Worm (Caenorhabditis elegans) whole organism, L1 larva: Measurements from ENCODE around the gene col-146.

Experiments
- C04F5.9 ChIP-seq: sonication (generic microtip); optimal IDR thresholded peaks from 2 replicates; lab custom pipeline; 2016; ENCODE audit warnings: missing genetic modification characterization, missing compliant biosample characterization
- C16A3.4 ChIP-seq: fragments of 150-350 bp; optimal IDR thresholded peaks from 2 replicates; lab custom pipeline; 2014; ENCODE audit warnings: missing biosample characterization, missing genetic modification characterization
- Y116A8C.19 ChIP-seq: sonication (generic microtip); optimal IDR thresholded peaks from 2 replicates; lab custom pipeline; 2016; ENCODE audit warnings: missing compliant biosample characterization, missing genetic modification characterization, borderline replicate concordance
- ama-1 ChIP-seq: fragments of 150-350 bp; optimal IDR thresholded peaks from 2 replicates; lab custom pipeline; 2014
- blmp-1 ChIP-seq: fragments of 150-350 bp; optimal IDR thresholded peaks from 2 replicates; lab custom pipeline; 2014; ENCODE audit warnings: missing biosample characterization, missing genetic modification characterization
- ceh-63 ChIP-seq: fragments of 200-800 bp; sonication (Bioruptor generic); optimal IDR thresholded peaks from 2 replicates; lab custom pipeline; 2018; ENCODE audit warnings: mild to moderate bottlenecking, missing genetic modification characterization, missing compliant biosample characterization
- ceh-82 ChIP-seq, 3 experiments: fragments of 150-350 bp in 1 of 3; sonication (generic microtip) in 2 of 3; optimal IDR thresholded peaks; 2 replicates each; lab custom pipeline; 2014 to 2017; ENCODE audit warnings: missing biosample characterization in 3 of 3, missing genetic modification characterization in 3 of 3
- ceh-90 ChIP-seq: sonication (generic microtip); optimal IDR thresholded peaks from 2 replicates; lab custom pipeline; 2016; ENCODE audit warnings: missing genetic modification characterization, missing compliant biosample characterization
- dpl-1 ChIP-seq, 3 experiments: fragments of 150-350 bp in 2 of 3; sonication (generic microtip) in 1 of 3; optimal IDR thresholded peaks; 2 replicates each; lab custom pipeline; 2014 to 2017; ENCODE audit warnings: missing biosample characterization in 3 of 3, missing genetic modification characterization in 3 of 3, missing genetic modification reagents in 3 of 3
- efl-1 ChIP-seq, 4 experiments: fragments of 150-350 bp; optimal IDR thresholded peaks in 3 of 4; peaks in 1 of 4; 1 replicate in 1 of 4; 2 replicates in 3 of 4; lab custom pipeline; 2014; ENCODE audit warnings: missing biosample characterization in 2 of 4, missing genetic modification characterization in 2 of 4, missing genetic modification reagents in 2 of 4
- efl-3 ChIP-seq: fragments of 200-800 bp; sonication (Bioruptor generic); optimal IDR thresholded peaks from 2 replicates; lab custom pipeline; 2018; ENCODE audit warnings: mild to moderate bottlenecking, missing genetic modification characterization, missing compliant biosample characterization
- egl-13 ChIP-seq: sonication (generic microtip); optimal IDR thresholded peaks from 2 replicates; lab custom pipeline; 2016; ENCODE audit warnings: missing genotype, missing genetic modification reagents, missing genetic modification characterization, missing compliant biosample characterization
- elt-3 ChIP-seq, 6 experiments: fragments of 150-350 bp in 1 of 6; sonication (generic microtip); optimal IDR thresholded peaks; 2 replicates each; lab custom pipeline; 2017 to 2018; ENCODE audit warnings: missing biosample characterization in 6 of 6, missing genetic modification characterization in 6 of 6, inconsistent platforms in 1 of 6
- ets-5 ChIP-seq: fragments of 200-800 bp; sonication (Bioruptor generic); IDR thresholded peaks from 2 replicates; pipeline ENCODE4 v1.3.6; 2022; ENCODE audit warnings: missing genetic modification characterization, missing compliant biosample characterization
- fkh-4 ChIP-seq: sonication (generic microtip); optimal IDR thresholded peaks from 2 replicates; lab custom pipeline; 2016; ENCODE audit warnings: missing compliant biosample characterization, missing genetic modification characterization, borderline replicate concordance
- fos-1 ChIP-seq: fragments of 150-350 bp; optimal IDR thresholded peaks from 2 replicates; lab custom pipeline; 2014; ENCODE audit warnings: missing biosample characterization, missing genetic modification characterization
- grh-1 ChIP-seq: fragments of 200-800 bp; sonication (Bioruptor generic); IDR thresholded peaks from 2 replicates; pipeline ENCODE4 v1.3.6; 2022; ENCODE audit warnings: missing genetic modification reagents, missing genetic modification characterization, missing compliant biosample characterization
- hlh-17 ChIP-seq: fragments of 200-800 bp; sonication (Bioruptor generic); optimal IDR thresholded peaks from 2 replicates; lab custom pipeline; 2018; ENCODE audit warnings: missing genetic modification characterization, mild to moderate bottlenecking, missing compliant biosample characterization, moderate library complexity, borderline replicate concordance
- irx-1 ChIP-seq: sonication (generic microtip); optimal IDR thresholded peaks from 2 replicates; lab custom pipeline; 2016; ENCODE audit warnings: missing genetic modification characterization, missing compliant biosample characterization
- lin-14 ChIP-seq: fragments of 200-800 bp; sonication (Bioruptor generic); optimal IDR thresholded peaks from 2 replicates; lab custom pipeline; 2018; ENCODE audit warnings: mild to moderate bottlenecking, missing genetic modification characterization, moderate library complexity, missing compliant biosample characterization
- lin-15B ChIP-seq: fragments of 150-350 bp; sonication (generic microtip); optimal IDR thresholded peaks from 3 replicates; lab custom pipeline; 2014; ENCODE audit warnings: missing biosample characterization, missing genetic modification characterization
- lin-35 ChIP-seq, 2 experiments: fragments of 150-350 bp; optimal IDR thresholded peaks; 2 replicates each; lab custom pipeline; 2014; ENCODE audit warnings: missing biosample characterization in 2 of 2, missing genetic modification characterization in 2 of 2, missing genetic modification reagents in 2 of 2
- lir-3 ChIP-seq: sonication (generic microtip); optimal IDR thresholded peaks from 2 replicates; lab custom pipeline; 2016; ENCODE audit warnings: mild to moderate bottlenecking, missing genetic modification characterization, moderate library complexity, missing compliant biosample characterization; ENCODE audit not compliant: poor library complexity
- mdl-1 ChIP-seq, 2 experiments: fragments of 150-350 bp; optimal IDR thresholded peaks; 2 replicates each; lab custom pipeline; 2014 to 2017; ENCODE audit warnings: missing biosample characterization in 2 of 2, missing genetic modification characterization in 2 of 2, inconsistent platforms in 1 of 2
- mep-1 ChIP-seq: fragments of 150-350 bp; optimal IDR thresholded peaks from 2 replicates; lab custom pipeline; 2014; ENCODE audit warnings: missing biosample characterization, missing genetic modification characterization
- nhr-19 ChIP-seq: fragments of 200-800 bp; sonication (Bioruptor generic); conservative IDR thresholded peaks from 2 replicates; pipeline ENCODE4 v1.3.6; 2022; ENCODE audit warnings: missing genetic modification characterization, missing compliant biosample characterization
- nhr-20 ChIP-seq: sonication (generic microtip); optimal IDR thresholded peaks from 2 replicates; lab custom pipeline; 2016; ENCODE audit warnings: mild to moderate bottlenecking, missing genetic modification characterization, missing compliant biosample characterization
- nhr-71 ChIP-seq: sonication (generic microtip); optimal IDR thresholded peaks from 2 replicates; lab custom pipeline; 2016; ENCODE audit warnings: mild to moderate bottlenecking, missing genetic modification characterization, moderate library complexity, missing compliant biosample characterization
- nhr-76 ChIP-seq: sonication (generic microtip); optimal IDR thresholded peaks from 2 replicates; lab custom pipeline; 2017; ENCODE audit warnings: missing biosample characterization, missing genetic modification characterization
- nhr-85 ChIP-seq: sonication (generic microtip); peaks from one replicate; lab custom pipeline; 2016; ENCODE audit warnings: missing genetic modification characterization, inconsistent platforms, missing compliant biosample characterization
- nhr-90 ChIP-seq: sonication (generic microtip); optimal IDR thresholded peaks from 2 replicates; lab custom pipeline; 2016; ENCODE audit warnings: mild to moderate bottlenecking, missing genetic modification characterization, missing compliant biosample characterization; ENCODE audit not compliant: poor library complexity
- skn-1 ChIP-seq: fragments of 150-350 bp; optimal IDR thresholded peaks from 2 replicates; lab custom pipeline; 2014; ENCODE audit warnings: missing biosample characterization, missing genetic modification characterization
- snu-23 ChIP-seq: sonication (generic microtip); optimal IDR thresholded peaks from 2 replicates; lab custom pipeline; 2016; ENCODE audit warnings: missing genetic modification characterization, missing compliant biosample characterization
- sptf-1 ChIP-seq: fragments of 150-350 bp; optimal IDR thresholded peaks from 2 replicates; lab custom pipeline; 2014; ENCODE audit warnings: missing biosample characterization, missing genetic modification characterization
- swsn-7 ChIP-seq: sonication (generic microtip); optimal IDR thresholded peaks from 2 replicates; lab custom pipeline; 2016; ENCODE audit warnings: missing genetic modification characterization, missing compliant biosample characterization
- tbx-2 ChIP-seq: sonication (generic microtip); optimal IDR thresholded peaks from 2 replicates; lab custom pipeline; 2016; ENCODE audit warnings: missing genetic modification characterization, missing compliant biosample characterization
- unc-30 ChIP-seq: sonication (generic microtip); optimal IDR thresholded peaks from 2 replicates; lab custom pipeline; 2017; ENCODE audit warnings: missing biosample characterization, missing genetic modification characterization
- unc-62 ChIP-seq: fragments of 150-350 bp; optimal IDR thresholded peaks from 2 replicates; lab custom pipeline; 2014; ENCODE audit warnings: missing biosample characterization, missing genetic modification reagents, missing genetic modification characterization
- unc-86 ChIP-seq: sonication (generic microtip); optimal IDR thresholded peaks from 2 replicates; lab custom pipeline; 2016; ENCODE audit warnings: missing genetic modification characterization, missing compliant biosample characterization
- vab-15 ChIP-seq: sonication (generic microtip); optimal IDR thresholded peaks from 2 replicates; lab custom pipeline; 2017; ENCODE audit warnings: missing genotype, mild to moderate bottlenecking, missing genetic modification characterization, missing compliant biosample characterization
- xbp-1 ChIP-seq: sonication (generic microtip); optimal IDR thresholded peaks from 2 replicates; lab custom pipeline; 2016; ENCODE audit warnings: missing genetic modification characterization, missing compliant biosample characterization
- zag-1 ChIP-seq: fragments of 150-350 bp; optimal IDR thresholded peaks from 2 replicates; lab custom pipeline; 2014; ENCODE audit warnings: missing biosample characterization, missing genetic modification characterization
- zip-4 ChIP-seq: fragments of 200-800 bp; sonication (Bioruptor generic); optimal IDR thresholded peaks from 2 replicates; lab custom pipeline; 2018; ENCODE audit warnings: mild to moderate bottlenecking, missing genetic modification characterization, moderate library complexity, missing compliant biosample characterization

Gene col-146

DNA sequence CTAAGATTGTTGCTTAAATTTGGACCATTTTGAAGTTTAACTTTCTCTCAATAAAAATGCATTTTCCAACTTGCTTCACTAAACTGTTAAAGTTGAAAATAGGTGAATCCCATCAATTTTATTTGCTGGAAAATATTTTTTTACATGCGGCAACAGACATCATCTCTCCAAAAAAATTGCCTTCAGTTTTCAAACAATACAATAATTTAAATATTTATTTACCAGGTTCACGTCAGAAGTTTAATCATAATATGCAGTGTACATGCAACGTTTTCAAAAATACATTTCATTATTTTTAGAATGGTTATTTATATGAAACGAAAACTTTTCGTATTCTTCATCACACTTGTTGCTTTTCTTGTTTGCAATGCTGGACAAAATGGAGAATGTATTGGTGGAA, 1.2 kb downstream of the col-146 start, which contains the start of gene T06E4.5:
Gene T06E4.5, plus strand, starts transcription at position 301 of the 400 bp plus-strand sequence.
- TF ChIP-seq elt-3 (tag; optimal IDR thresholded peaks at IDR 0.05; lab: Kevin White, UChicago) (no peak), fkh-4 (tag; lab: Kevin White, UChicago) (no peak), lir-3 (no peak), lin-15B (tag; lab: Kevin White, UChicago) (no peak), hlh-17 (no peak), xbp-1 (tag; lab: Kevin White, UChicago) (no peak), swsn-7 (tag; lab: Kevin White, UChicago) (no peak)

- TF ChIP-seq mdl-1 (tag; optimal IDR thresholded peaks at IDR 0.05; lab: Kevin White, UChicago) (no peak), ceh-82 (tag; optimal IDR thresholded peaks at IDR 0.05; lab: Kevin White, UChicago) (no peak), unc-62 (GFP tag; lab: Kevin White, UChicago) (no peak), efl-1 (optimal IDR thresholded peaks at IDR 0.05; lab: Kevin White, UChicago) (no peak), efl-1 (GFP tag; optimal IDR thresholded peaks at IDR 0.05 in 1 of 2; lab: Kevin White, UChicago) (no peak), ama-1 (lab: Kevin White, UChicago) (no peak)
These were observed 2.6 kb downstream of the col-146 start for ce11 chrV:9632348-9632747.

DNA sequence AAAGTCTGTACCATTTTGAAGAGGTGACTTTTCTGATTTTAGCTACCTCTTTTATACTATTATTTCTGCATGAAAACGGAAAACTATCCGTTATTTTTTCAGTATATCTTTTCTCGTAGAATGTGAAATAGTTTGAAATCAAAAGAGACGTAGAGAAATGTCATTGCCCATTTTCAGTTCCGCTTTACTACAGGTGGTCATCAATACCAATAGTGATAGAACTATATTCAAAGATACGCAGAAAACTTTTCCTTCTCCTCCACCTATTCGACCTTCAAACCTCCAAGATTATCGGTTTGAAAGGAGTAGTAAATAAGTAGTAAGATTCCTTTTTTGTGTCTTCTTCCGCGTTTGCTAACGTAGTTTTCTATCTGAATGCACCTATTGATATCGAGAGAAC, 3.6 kb downstream of the col-146 start, which contains the start of gene col-147:
Gene col-147, minus strand, starts transcription at position 26 of the 400 bp plus-strand sequence.
- TF ChIP-seq nhr-19 (GFP tag; lab: Robert Waterston, UW) = peak; percentile 30
- TF ChIP-seq zag-1 (tag; lab: Kevin White, UChicago) = no peak
- peak; percentile 1 for TF ChIP-seq fos-1 (tag; lab: Kevin White, UChicago)
- no peak for TF ChIP-seq unc-30 (tag; lab: Kevin White, UChicago)
- peak; percentile 70 for TF ChIP-seq nhr-20
- TF ChIP-seq dpl-1 (GFP tag; optimal IDR thresholded peaks at IDR 0.05; lab: Kevin White, UChicago) = no peak
- TF ChIP-seq nhr-85 (tag; lab: Kevin White, UChicago) = peak; percentile 91
- TF ChIP-seq C04F5.9 (tag; lab: Kevin White, UChicago) = no peak
- peak; percentile 48 for TF ChIP-seq nhr-90 (tag; lab: Kevin White, UChicago)
- TF ChIP-seq blmp-1 (tag; lab: Kevin White, UChicago) = peak; percentile 66
- TF ChIP-seq egl-13 (tag; lab: Kevin White, UChicago) = no peak
- TF ChIP-seq snu-23 = peak; percentile 70
- TF ChIP-seq skn-1 = no peak
- no peak for TF ChIP-seq vab-15
- no peak for TF ChIP-seq lin-15B (tag; lab: Kevin White, UChicago)
- peak; percentile 88 for TF ChIP-seq lin-14
- TF ChIP-seq Y116A8C.19 (tag; lab: Kevin White, UChicago) = no peak
- TF ChIP-seq ets-5 = no peak
- peak in 1 of 2 experiments; percentile 2 for TF ChIP-seq efl-1 (optimal IDR thresholded peaks at IDR 0.05; lab: Kevin White, UChicago)
- no peak for TF ChIP-seq efl-1 (GFP tag; optimal IDR thresholded peaks at IDR 0.05 in 1 of 2; lab: Kevin White, UChicago)
- peak in 5 of 6 experiments; percentile 10 to 93 (median 74) for TF ChIP-seq elt-3 (tag; optimal IDR thresholded peaks at IDR 0.05; lab: Kevin White, UChicago)
- TF ChIP-seq efl-3 (GFP tag; lab: Kevin White, UChicago) = no peak
- no peak for TF ChIP-seq xbp-1 (tag; lab: Kevin White, UChicago)
- TF ChIP-seq C16A3.4 = no peak
- peak; percentile 22 for TF ChIP-seq tbx-2 (tag; lab: Kevin White, UChicago)
- TF ChIP-seq nhr-71 (tag; lab: Kevin White, UChicago) = peak; percentile 47
- no peak for TF ChIP-seq grh-1 (GFP tag; lab: Robert Waterston, UW)
- TF ChIP-seq lin-35 (GFP tag; optimal IDR thresholded peaks at IDR 0.05; lab: Kevin White, UChicago) = peak in 1 of 2 experiments; percentile 43
- TF ChIP-seq zip-4 (GFP tag; lab: Kevin White, UChicago) = no peak
- no peak for TF ChIP-seq nhr-76 (tag; lab: Kevin White, UChicago)
- no peak for TF ChIP-seq sptf-1 (tag; lab: Kevin White, UChicago)
- TF ChIP-seq mep-1 (tag; lab: Kevin White, UChicago) = peak; percentile 39
- TF ChIP-seq ceh-90 (tag; lab: Kevin White, UChicago) = no peak
- no peak for TF ChIP-seq ceh-63 (GFP tag; lab: Kevin White, UChicago)
- TF ChIP-seq unc-86 (tag; lab: Kevin White, UChicago) = no peak
- no peak for TF ChIP-seq swsn-7 (tag; lab: Kevin White, UChicago)
- TF ChIP-seq irx-1 (tag; lab: Kevin White, UChicago) = peak; percentile 3
